Fruit fly (Drosophila melanogaster) whole organism, embryonic: ENCODE results near the gene CG3909.

Experiments
- Abd-B ChIP-seq: fragments of 200-800 bp; sonication (Bioruptor generic); optimal IDR thresholded peaks from 2 replicates; lab custom pipeline; 2018; ENCODE audit warnings: missing biosample characterization, mild to moderate bottlenecking, missing genetic modification characterization, moderate library complexity
- Atf6 ChIP-seq: fragments of 200-800 bp; sonication (Bioruptor generic); IDR thresholded peaks from 2 replicates; pipeline ENCODE4 v1.3.6; 2022; ENCODE audit warnings: missing biosample characterization, missing genetic modification characterization
- BEAF-32 ChIP-seq: fragments of 200-800 bp; sonication (Bioruptor generic); optimal IDR thresholded peaks from 3 replicates; lab custom pipeline; 2017; ENCODE audit warnings: missing biosample characterization, missing genetic modification characterization, mild to moderate bottlenecking, moderate library complexity, missing genetic modification reagents
- CG10543 ChIP-seq: fragments of 200-800 bp; sonication (Bioruptor generic); optimal IDR thresholded peaks from 3 replicates; lab custom pipeline; 2017; ENCODE audit warnings: missing biosample characterization, mild to moderate bottlenecking, missing genetic modification characterization, moderate library complexity
- CG10654 ChIP-seq: fragments of 200-800 bp; sonication (Bioruptor generic); optimal IDR thresholded peaks from 2 replicates; lab custom pipeline; 2016; ENCODE audit warnings: missing biosample characterization, missing genetic modification characterization
- CG11093 ChIP-seq: fragments of 200-800 bp; sonication (Bioruptor generic); IDR thresholded peaks from 3 replicates; pipeline ENCODE4 v1.3.6; 2022; ENCODE audit warnings: missing biosample characterization, missing genetic modification characterization
- CG11504 ChIP-seq: fragments of 200-800 bp; sonication (Bioruptor generic); optimal IDR thresholded peaks from 3 replicates; lab custom pipeline; 2019; ENCODE audit warnings: missing biosample characterization, mild to moderate bottlenecking, missing genetic modification characterization, moderate library complexity
- CG13424 ChIP-seq: fragments of 200-800 bp; sonication (Bioruptor generic); optimal IDR thresholded peaks from 2 replicates; lab custom pipeline; 2019; ENCODE audit warnings: missing biosample characterization, mild to moderate bottlenecking, missing genetic modification characterization, moderate library complexity
- CG13624 ChIP-seq: fragments of 200-800 bp; sonication (Bioruptor generic); optimal IDR thresholded peaks from 2 replicates; lab custom pipeline; 2016; ENCODE audit warnings: missing biosample characterization, missing genetic modification characterization
- CG17829 ChIP-seq: fragments of 200-800 bp; optimal IDR thresholded peaks from 2 replicates; lab custom pipeline; 2019; ENCODE audit warnings: missing biosample characterization, mild to moderate bottlenecking, missing genetic modification characterization, moderate library complexity
- CG18599 ChIP-seq: fragments of 200-800 bp; sonication (Bioruptor generic); optimal IDR thresholded peaks from 3 replicates; lab custom pipeline; 2017; ENCODE audit warnings: missing biosample characterization, missing genetic modification characterization, mild to moderate bottlenecking, moderate library complexity, missing genetic modification reagents
- CG2712 ChIP-seq: fragments of 200-800 bp; optimal IDR thresholded peaks from 3 replicates; lab custom pipeline; 2019; ENCODE audit warnings: missing biosample characterization, mild to moderate bottlenecking, missing genetic modification characterization, moderate library complexity
- CG4282 ChIP-seq: fragments of 200-800 bp; sonication (Bioruptor generic); optimal IDR thresholded peaks from 2 replicates; lab custom pipeline; 2016; ENCODE audit warnings: missing biosample characterization, missing genetic modification characterization
- CG4820 ChIP-seq: fragments of 200-800 bp; sonication (Bioruptor generic); optimal IDR thresholded peaks from 3 replicates; lab custom pipeline; 2016; ENCODE audit warnings: missing biosample characterization, missing genetic modification characterization
- CG6272 ChIP-seq: fragments of 200-800 bp; sonication (Bioruptor generic); IDR thresholded peaks from 2 replicates; pipeline ENCODE4 v1.3.6; 2022; ENCODE audit warnings: missing biosample characterization, missing genetic modification characterization
- CG6683 ChIP-seq: fragments of 200-800 bp; sonication (Bioruptor generic); optimal IDR thresholded peaks from 2 replicates; lab custom pipeline; 2017; ENCODE audit warnings: missing biosample characterization, mild to moderate bottlenecking, missing genetic modification characterization, missing genetic modification reagents
- Deaf1 ChIP-seq: fragments of 200-800 bp; optimal IDR thresholded peaks from 3 replicates; lab custom pipeline; 2019; ENCODE audit warnings: missing biosample characterization, mild to moderate bottlenecking, missing genetic modification characterization, moderate library complexity
- Drgx ChIP-seq: fragments of 200-800 bp; sonication (Bioruptor generic); IDR thresholded peaks from 2 replicates; pipeline ENCODE4 v1.3.6; 2022; ENCODE audit warnings: missing biosample characterization, missing genetic modification characterization
- Jarid2 ChIP-seq: fragments of 200-800 bp; sonication (Bioruptor generic); optimal IDR thresholded peaks from 3 replicates; lab custom pipeline; 2017; ENCODE audit warnings: mild to moderate bottlenecking, missing biosample characterization, missing genetic modification reagents, missing genetic modification characterization
- Med ChIP-seq: fragments of 200-800 bp; sonication (Bioruptor generic); peaks from one replicate; lab custom pipeline; 2016; ENCODE audit warnings: missing biosample characterization, missing genetic modification characterization, mild to moderate bottlenecking, inconsistent platforms, moderate library complexity
- ash1 ChIP-seq: fragments of 200-800 bp; sonication (Bioruptor generic); optimal IDR thresholded peaks from 2 replicates; lab custom pipeline; 2018; ENCODE audit warnings: missing biosample characterization, mild to moderate bottlenecking, missing genetic modification characterization
- bsh ChIP-seq, 2 experiments: fragments of 200-800 bp; sonication (Bioruptor generic); optimal IDR thresholded peaks; 2 replicates each; lab custom pipeline; 2017 to 2018; ENCODE audit warnings: mild to moderate bottlenecking in 2 of 2, missing biosample characterization in 2 of 2, missing genetic modification characterization in 2 of 2, moderate library complexity in 1 of 2
- dmrt99B ChIP-seq: fragments of 200-800 bp; sonication (Bioruptor generic); optimal IDR thresholded peaks from 2 replicates; lab custom pipeline; 2018; ENCODE audit warnings: missing biosample characterization, mild to moderate bottlenecking, missing genetic modification characterization, moderate library complexity
- dysf ChIP-seq: fragments of 200-800 bp; sonication (Bioruptor generic); IDR thresholded peaks from 3 replicates; pipeline ENCODE4 v1.3.6; 2022; ENCODE audit warnings: missing biosample characterization, missing genetic modification characterization
- eve ChIP-seq, 2 experiments: fragments of >200 bp; optimal IDR thresholded peaks; 2 replicates each; lab custom pipeline; 2017; ENCODE audit warnings: missing biosample characterization in 2 of 2, missing genetic modification characterization in 2 of 2
- gcm ChIP-seq: fragments of 200-800 bp; sonication (Bioruptor generic); optimal IDR thresholded peaks from 2 replicates; lab custom pipeline; 2019; ENCODE audit warnings: missing biosample characterization, mild to moderate bottlenecking, missing genetic modification characterization, moderate library complexity
- grau ChIP-seq: fragments of 200-800 bp; optimal IDR thresholded peaks from 3 replicates; lab custom pipeline; 2019; ENCODE audit warnings: missing biosample characterization, mild to moderate bottlenecking, missing genetic modification characterization, moderate library complexity
- ind ChIP-seq: fragments of 200-800 bp; sonication (Bioruptor generic); optimal IDR thresholded peaks from 3 replicates; lab custom pipeline; 2016; ENCODE audit warnings: missing biosample characterization, missing genetic modification characterization
- ken ChIP-seq: fragments of 200-800 bp; sonication (Bioruptor generic); IDR thresholded peaks from 3 replicates; pipeline ENCODE4 v1.3.6; 2022; ENCODE audit warnings: missing biosample characterization, missing genetic modification characterization
- lab ChIP-seq: fragments of 200-800 bp; sonication (Bioruptor generic); optimal IDR thresholded peaks from 3 replicates; lab custom pipeline; 2017; ENCODE audit warnings: missing biosample characterization, missing genetic modification characterization, mild to moderate bottlenecking, moderate library complexity, missing genetic modification reagents
- nmo ChIP-seq: fragments of 200-800 bp; sonication (Bioruptor generic); optimal IDR thresholded peaks from 2 replicates; lab custom pipeline; 2018; ENCODE audit warnings: missing biosample characterization, mild to moderate bottlenecking, missing genetic modification characterization, moderate library complexity
- onecut ChIP-seq: fragments of 200-800 bp; sonication (Bioruptor generic); IDR thresholded peaks from 2 replicates; pipeline ENCODE4 v1.3.6; 2022; ENCODE audit warnings: missing biosample characterization, missing genetic modification characterization
- run ChIP-seq: fragments of 200-800 bp; sonication (Bioruptor generic); optimal IDR thresholded peaks from 3 replicates; lab custom pipeline; 2018; ENCODE audit warnings: missing biosample characterization, mild to moderate bottlenecking, missing genetic modification characterization
- scrt ChIP-seq: fragments of 200-800 bp; sonication (Bioruptor generic); optimal IDR thresholded peaks from 2 replicates; lab custom pipeline; 2018; ENCODE audit warnings: missing biosample characterization, mild to moderate bottlenecking, missing genetic modification characterization, moderate library complexity
- sd ChIP-seq: fragments of 200-800 bp; sonication (Bioruptor generic); optimal IDR thresholded peaks from 3 replicates; lab custom pipeline; 2018; ENCODE audit warnings: missing biosample characterization, mild to moderate bottlenecking, missing genetic modification characterization, moderate library complexity
- sens ChIP-seq: fragments of 200-800 bp; sonication (Bioruptor generic); peaks from one replicate; lab custom pipeline; 2016; ENCODE audit warnings: missing biosample characterization, missing genetic modification characterization
- ssp ChIP-seq: fragments of 200-800 bp; sonication (Bioruptor generic); IDR thresholded peaks from 2 replicates; pipeline ENCODE4 v1.3.6; 2022; ENCODE audit warnings: missing biosample characterization, missing genetic modification characterization
- trem ChIP-seq: fragments of 200-800 bp; optimal IDR thresholded peaks from 3 replicates; lab custom pipeline; 2019; ENCODE audit warnings: missing biosample characterization, mild to moderate bottlenecking, missing genetic modification characterization, moderate library complexity
- unpg ChIP-seq: fragments of 200-800 bp; sonication (Bioruptor generic); optimal IDR thresholded peaks from 3 replicates; lab custom pipeline; 2018; ENCODE audit warnings: missing biosample characterization, mild to moderate bottlenecking, missing genetic modification characterization, moderate library complexity
- zfh2 ChIP-seq: fragments of 200-800 bp; sonication (Bioruptor generic); optimal IDR thresholded peaks from 2 replicates; lab custom pipeline; 2016; ENCODE audit warnings: missing biosample characterization, missing genetic modification characterization

Gene CG3909

DNA sequence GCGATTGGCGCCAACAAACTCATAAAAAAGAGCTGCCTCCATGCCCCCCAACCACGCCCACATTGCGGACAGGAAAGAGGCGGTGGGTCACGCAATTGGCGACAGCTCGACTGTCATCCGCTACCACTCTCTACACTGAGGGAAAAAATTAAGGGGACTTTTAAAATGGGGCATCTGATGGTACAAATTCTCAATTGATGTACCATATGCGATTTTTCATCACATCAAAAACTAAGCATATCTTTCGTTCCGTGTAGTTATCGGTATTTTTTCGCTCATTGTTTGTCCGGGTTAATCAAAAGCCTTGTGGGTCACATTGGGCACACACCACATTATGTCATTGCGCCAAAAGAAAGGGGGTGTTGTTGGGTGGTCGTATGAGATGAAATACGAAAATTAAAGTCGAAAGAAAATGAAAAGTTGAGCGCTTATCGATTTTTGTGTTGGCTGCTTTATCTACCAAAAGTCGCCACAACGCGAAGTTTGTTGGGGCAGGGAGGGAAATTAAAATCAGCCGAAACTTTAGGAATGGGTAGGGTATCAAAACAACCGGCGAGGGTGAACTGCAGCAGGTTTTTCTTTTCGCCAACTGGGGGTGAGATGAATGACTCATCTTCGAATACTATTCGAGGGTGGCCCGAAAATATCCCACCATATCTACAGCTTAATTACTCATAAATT is 18.9 kb upstream of the CG3909 start (continued):
- TF ChIP-seq Jarid2 (GFP tag; lab: Kevin White, UChicago): no peak
- peak; percentile 95 for TF ChIP-seq onecut (GFP tag; lab: Robert Waterston, UW)
- no peak for TF ChIP-seq CG4820 (GFP tag; lab: Kevin White, UChicago)
- peak; percentile 46 for TF ChIP-seq ind (GFP tag; lab: Kevin White, UChicago)
- TF ChIP-seq gcm (GFP tag; lab: Kevin White, UChicago): no peak
- peak; percentile 36 for TF ChIP-seq CG13624 (GFP tag; lab: Kevin White, UChicago)
- TF ChIP-seq zfh2 (GFP tag; lab: Kevin White, UChicago): peak; percentile 31

DNA sequence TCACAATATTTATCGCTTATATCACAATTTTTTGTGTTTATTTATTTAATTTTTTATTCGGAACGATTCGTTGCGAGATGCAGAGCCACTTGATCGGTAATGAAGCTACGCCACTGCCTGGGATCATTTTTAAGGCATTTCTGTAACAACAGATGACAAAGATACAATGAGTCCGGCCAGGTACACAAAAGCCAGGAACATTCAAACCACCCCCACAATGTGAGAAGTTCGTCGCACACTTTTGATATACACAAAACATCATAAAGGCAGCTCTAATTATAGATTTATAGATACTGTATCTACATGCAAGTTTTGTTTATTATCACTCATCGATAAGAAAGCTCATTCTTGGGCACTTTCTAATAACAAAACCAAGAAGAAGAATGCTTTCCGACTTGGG is 18.0 kb upstream of the CG3909 start, which contains the start of gene CG31407:
Gene CG31407 (minus strand): TSS at position 101 of the 400 bp plus-strand sequence.
- TF ChIP-seq trem: no peak
- TF ChIP-seq sens (GFP tag; lab: Kevin White, UChicago): peak; percentile 65
- TF ChIP-seq, all 482 proteins: peak for 1

dm6 chr3R:10028378-10028777 is 14.7 kb upstream of the CG3909 start:
- TF ChIP-seq CG11504 (tag; lab: Kevin White, UChicago): no peak
- no peak for TF ChIP-seq ash1 (GFP tag; lab: Kevin White, UChicago)
- no peak for TF ChIP-seq CG6683
- TF ChIP-seq ssp: no peak
- TF ChIP-seq bsh (GFP tag; optimal IDR thresholded peaks at IDR 0.05; lab: Kevin White, UChicago): no peak
- no peak for TF ChIP-seq ken (GFP tag; lab: Robert Waterston, UW)
- TF ChIP-seq Drgx (GFP tag; lab: Robert Waterston, UW): peak; percentile 36; the same call in 1 of the 2 replicates
- no peak for TF ChIP-seq Med (GFP tag; lab: Kevin White, UChicago)
- TF ChIP-seq grau (tag; lab: Kevin White, UChicago): no peak

DNA sequence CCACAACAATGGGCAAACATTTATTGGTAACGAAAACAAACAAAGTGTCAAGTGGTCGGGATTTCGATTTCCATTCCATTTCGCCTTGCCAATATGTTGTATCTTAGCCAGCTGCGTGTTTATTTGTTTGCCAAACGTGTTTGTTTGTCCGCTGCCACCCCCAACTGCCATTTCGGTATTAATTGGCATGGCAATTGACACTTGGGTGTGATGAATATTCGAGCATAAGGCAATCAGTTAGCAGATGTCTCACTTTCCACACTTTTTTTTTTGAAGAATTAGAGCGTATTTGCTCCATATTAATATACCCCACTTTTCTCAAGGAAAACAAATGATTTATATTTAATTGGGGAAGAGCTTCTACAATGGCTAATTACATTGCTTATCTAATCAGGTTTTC is 11.6 kb upstream of the CG3909 start:
- TF ChIP-seq BEAF-32 (GFP tag; lab: Kevin White, UChicago) (no peak), run (tag; lab: Kevin White, UChicago) (no peak), CG11093 (GFP tag; lab: Robert Waterston, UW) (no peak), Atf6 (GFP tag; lab: Robert Waterston, UW) (peak; percentile 28; the same call in 1 of the 2 replicates), Deaf1 (tag; lab: Kevin White, UChicago) (no peak), CG4282 (GFP tag; lab: Kevin White, UChicago) (no peak)

- TF ChIP-seq eve (GFP tag; optimal IDR thresholded peaks at IDR 0.05; lab: Kevin White, UChicago) (peak in 1 of 2 experiments; percentile 69), bsh (GFP tag; optimal IDR thresholded peaks at IDR 0.05; lab: Kevin White, UChicago) (peak in 1 of 2 experiments; percentile 17), CG2712 (tag; lab: Kevin White, UChicago) (peak; percentile 22), CG13424 (tag; lab: Kevin White, UChicago) (peak; percentile 6), dysf (GFP tag; lab: Robert Waterston, UW) (peak; percentile 44; the same call in 1 of the 3 replicates), nmo (peak; percentile 44), CG10654 (GFP tag; lab: Kevin White, UChicago) (no peak), CG10543 (no peak), scrt (peak; percentile 53), CG18599 (peak; percentile 22), grau (tag; lab: Kevin White, UChicago) (peak; percentile 19), onecut (GFP tag; lab: Robert Waterston, UW) (peak; percentile 90), unpg (GFP tag; lab: Kevin White, UChicago) (peak; percentile 30), lab (peak; percentile 30), sd (tag; lab: Kevin White, UChicago) (peak; percentile 15), dmrt99B (tag; lab: Kevin White, UChicago) (peak; percentile 20), Abd-B (GFP tag; lab: Kevin White, UChicago) (peak; percentile 41), CG17829 (tag; lab: Kevin White, UChicago) (peak; percentile 18), CG6272 (GFP tag; lab: Robert Waterston, UW) (no peak)
Observed at dm6 chr3R:10032951-10033720, 9.9 kb upstream of the CG3909 start.
